Fruit fly (Drosophila melanogaster) whole organism, embryonic: ENCODE data around the gene Sbf.

ENCODE experiments used
- Adf1 ChIP-seq: fragments of 200-800 bp; sonication (Bioruptor generic); IDR thresholded peaks from 2 replicates; pipeline ENCODE4 v1.3.6; 2022; ENCODE audit warnings: missing biosample characterization, missing genetic modification characterization
- B-H1 ChIP-seq: fragments of 200-800 bp; sonication (Bioruptor generic); IDR thresholded peaks from 3 replicates; pipeline ENCODE4 v1.3.6; 2022; ENCODE audit warnings: missing biosample characterization, missing genetic modification characterization
- BEAF-32 ChIP-seq: fragments of 200-800 bp; sonication (Bioruptor generic); optimal IDR thresholded peaks from 3 replicates; lab custom pipeline; 2017; ENCODE audit warnings: missing biosample characterization, missing genetic modification characterization, mild to moderate bottlenecking, moderate library complexity, missing genetic modification reagents
- CG10321 ChIP-seq: fragments of 200-800 bp; sonication (Bioruptor generic); IDR thresholded peaks from 2 replicates; pipeline ENCODE4 v1.3.6; 2022; ENCODE audit warnings: missing biosample characterization, missing genetic modification characterization
- CG11093 ChIP-seq: fragments of 200-800 bp; sonication (Bioruptor generic); IDR thresholded peaks from 3 replicates; pipeline ENCODE4 v1.3.6; 2022; ENCODE audit warnings: missing biosample characterization, missing genetic modification characterization
- CG12071 ChIP-seq: fragments of 200-800 bp; sonication (Bioruptor generic); optimal IDR thresholded peaks from 3 replicates; lab custom pipeline; 2018; ENCODE audit warnings: missing biosample characterization, mild to moderate bottlenecking, missing genetic modification characterization
- CG12659 ChIP-seq: fragments of 200-800 bp; sonication (Bioruptor generic); optimal IDR thresholded peaks from 3 replicates; lab custom pipeline; 2017; ENCODE audit warnings: mild to moderate bottlenecking, missing biosample characterization, missing genetic modification reagents, missing genetic modification characterization
- CG14050 ChIP-seq: fragments of 200-800 bp; sonication (Bioruptor generic); IDR thresholded peaks from 3 replicates; pipeline ENCODE4 v1.3.6; 2022; ENCODE audit warnings: missing biosample characterization, missing genetic modification characterization
- CG15696 ChIP-seq: fragments of 200-800 bp; sonication (Bioruptor generic); optimal IDR thresholded peaks from 2 replicates; lab custom pipeline; 2019; ENCODE audit warnings: missing biosample characterization, mild to moderate bottlenecking, missing genetic modification characterization, moderate library complexity
- CG17802 ChIP-seq: fragments of 200-800 bp; sonication (Bioruptor generic); optimal IDR thresholded peaks from 2 replicates; lab custom pipeline; 2018; ENCODE audit warnings: missing biosample characterization, mild to moderate bottlenecking, missing genetic modification characterization, moderate library complexity
- CG18011 ChIP-seq: fragments of 200-800 bp; sonication (Bioruptor generic); optimal IDR thresholded peaks from 2 replicates; lab custom pipeline; 2017; ENCODE audit warnings: missing biosample characterization, missing genetic modification characterization, mild to moderate bottlenecking, moderate library complexity, missing genotype
- CG18599 ChIP-seq: fragments of 200-800 bp; sonication (Bioruptor generic); optimal IDR thresholded peaks from 3 replicates; lab custom pipeline; 2017; ENCODE audit warnings: missing biosample characterization, missing genetic modification characterization, mild to moderate bottlenecking, moderate library complexity, missing genetic modification reagents
- CG2199 ChIP-seq: fragments of 200-800 bp; sonication (Bioruptor generic); IDR thresholded peaks from 3 replicates; pipeline ENCODE4 v1.3.6; 2022; ENCODE audit warnings: missing biosample characterization, missing genetic modification characterization
- CG2202 ChIP-seq: fragments of 200-800 bp; sonication (Bioruptor generic); optimal IDR thresholded peaks from 2 replicates; lab custom pipeline; 2018; ENCODE audit warnings: missing biosample characterization, mild to moderate bottlenecking, missing genetic modification characterization
- CG31365 ChIP-seq: fragments of 200-800 bp; sonication (Bioruptor generic); optimal IDR thresholded peaks from 2 replicates; lab custom pipeline; 2018; ENCODE audit warnings: missing biosample characterization, mild to moderate bottlenecking, missing genetic modification characterization
- CG3838 ChIP-seq: fragments of 200-800 bp; sonication (Bioruptor generic); optimal IDR thresholded peaks from 3 replicates; lab custom pipeline; 2016; ENCODE audit warnings: missing biosample characterization, missing genetic modification characterization
- CG4820 ChIP-seq: fragments of 200-800 bp; sonication (Bioruptor generic); optimal IDR thresholded peaks from 3 replicates; lab custom pipeline; 2016; ENCODE audit warnings: missing biosample characterization, missing genetic modification characterization
- CG6654 ChIP-seq: fragments of 200-800 bp; sonication (Bioruptor generic); optimal IDR thresholded peaks from 2 replicates; lab custom pipeline; 2017; ENCODE audit warnings: missing biosample characterization, mild to moderate bottlenecking, missing genetic modification characterization
- CG6689 ChIP-seq: fragments of 200-800 bp; sonication (Bioruptor generic); IDR thresholded peaks from 2 replicates; pipeline ENCODE4 v1.3.6; 2022; ENCODE audit warnings: missing biosample characterization, missing genetic modification characterization
- CG7271 ChIP-seq: fragments of 200-800 bp; sonication (Bioruptor generic); optimal IDR thresholded peaks from 2 replicates; lab custom pipeline; 2018; ENCODE audit warnings: missing biosample characterization, mild to moderate bottlenecking, missing genetic modification characterization, moderate library complexity
- CG7928 ChIP-seq: fragments of 200-800 bp; sonication (Bioruptor generic); optimal IDR thresholded peaks from 2 replicates; lab custom pipeline; 2017; ENCODE audit warnings: missing biosample characterization, mild to moderate bottlenecking, missing genetic modification characterization
- CG9437 ChIP-seq: fragments of 200-800 bp; sonication (Bioruptor generic); optimal IDR thresholded peaks from 2 replicates; lab custom pipeline; 2018; ENCODE audit warnings: missing biosample characterization, mild to moderate bottlenecking, missing genetic modification characterization
- CoRest ChIP-seq: fragments of 200-800 bp; sonication (Bioruptor generic); optimal IDR thresholded peaks from 3 replicates; lab custom pipeline; 2018; ENCODE audit warnings: missing biosample characterization, mild to moderate bottlenecking, missing genetic modification characterization, moderate library complexity
- D ChIP-seq, 2 experiments: fragments of 200-800 bp in 1 of 2; fragments of >200 bp in 1 of 2; sonication (Bioruptor generic) in 1 of 2; optimal IDR thresholded peaks; 2 replicates in 1 of 2; 3 replicates in 1 of 2; lab custom pipeline; 2017; ENCODE audit warnings: mild to moderate bottlenecking in 1 of 2, missing biosample characterization in 1 of 2, missing genetic modification characterization in 1 of 2, missing genetic modification reagents in 1 of 2
- Dll ChIP-seq: fragments of 200-800 bp; sonication (Bioruptor generic); IDR thresholded peaks from 4 replicates; pipeline ENCODE4 v1.3.6; 2022; ENCODE audit warnings: missing biosample characterization, missing genetic modification characterization; ENCODE audit not compliant: partially characterized antibody
- Ets65A ChIP-seq: fragments of 200-800 bp; sonication (Bioruptor generic); peaks from one replicate; lab custom pipeline; 2016; ENCODE audit warnings: missing biosample characterization, missing genetic modification characterization
- Fer2 ChIP-seq: fragments of 200-800 bp; sonication (Bioruptor generic); optimal IDR thresholded peaks from 2 replicates; lab custom pipeline; 2018; ENCODE audit warnings: missing biosample characterization, mild to moderate bottlenecking, missing genetic modification characterization, moderate library complexity
- Kr ChIP-seq: fragments of 200-800 bp; sonication (Bioruptor generic); optimal IDR thresholded peaks from 2 replicates; lab custom pipeline; 2017; ENCODE audit warnings: missing biosample characterization, mild to moderate bottlenecking, missing genetic modification characterization
- Med ChIP-seq: fragments of 200-800 bp; sonication (Bioruptor generic); peaks from one replicate; lab custom pipeline; 2016; ENCODE audit warnings: missing biosample characterization, missing genetic modification characterization, mild to moderate bottlenecking, inconsistent platforms, moderate library complexity
- PHDP ChIP-seq: fragments of 200-800 bp; sonication (Bioruptor generic); optimal IDR thresholded peaks from 3 replicates; lab custom pipeline; 2018; ENCODE audit warnings: missing biosample characterization, mild to moderate bottlenecking, missing genetic modification characterization, moderate library complexity
- Stat92E ChIP-seq, 3 experiments: fragments of >200 bp in 2 of 3; fragments of 200-800 bp in 1 of 3; sonication (Bioruptor generic) in 1 of 3; optimal IDR thresholded peaks; 2 replicates each; lab custom pipeline; 2017 to 2019; ENCODE audit warnings: missing biosample characterization in 3 of 3, missing genetic modification characterization in 3 of 3, mild to moderate bottlenecking in 1 of 3, moderate library complexity in 1 of 3
- YL-1 ChIP-seq: fragments of 200-800 bp; sonication (Bioruptor generic); optimal IDR thresholded peaks from 3 replicates; lab custom pipeline; 2017; ENCODE audit warnings: missing biosample characterization, mild to moderate bottlenecking, missing genetic modification characterization
- abd-A ChIP-seq: fragments of 200-800 bp; sonication (Bioruptor generic); optimal IDR thresholded peaks from 3 replicates; lab custom pipeline; 2019; ENCODE audit warnings: missing biosample characterization, mild to moderate bottlenecking, missing genetic modification characterization, moderate library complexity
- cas ChIP-seq: fragments of 200-800 bp; sonication (Bioruptor generic); IDR thresholded peaks from 2 replicates; pipeline ENCODE4 v1.3.6; 2022; ENCODE audit warnings: missing biosample characterization, missing genetic modification characterization
- croc ChIP-seq: fragments of 200-800 bp; sonication (Bioruptor generic); conservative IDR thresholded peaks from 3 replicates; pipeline ENCODE4 v1.3.6; 2022; ENCODE audit warnings: missing biosample characterization, missing genetic modification characterization
- disco-r ChIP-seq: fragments of 200-800 bp; sonication (Bioruptor generic); optimal IDR thresholded peaks from 2 replicates; lab custom pipeline; 2016; ENCODE audit warnings: missing biosample characterization, missing genetic modification characterization
- fd96Cb ChIP-seq: fragments of 200-800 bp; sonication (Bioruptor generic); optimal IDR thresholded peaks from 2 replicates; lab custom pipeline; 2018; ENCODE audit warnings: missing biosample characterization, mild to moderate bottlenecking, missing genetic modification characterization, moderate library complexity
- ftz-f1 ChIP-seq: fragments of 200-800 bp; sonication (Bioruptor generic); optimal IDR thresholded peaks from 2 replicates; lab custom pipeline; 2016; ENCODE audit warnings: missing biosample characterization, missing genetic modification characterization
- grn ChIP-seq: fragments of 200-800 bp; sonication (Bioruptor generic); optimal IDR thresholded peaks from 3 replicates; lab custom pipeline; 2017; ENCODE audit warnings: missing biosample characterization, missing genetic modification characterization
- gsb-n ChIP-seq: fragments of 200-800 bp; sonication (Bioruptor generic); optimal IDR thresholded peaks from 3 replicates; lab custom pipeline; 2018; ENCODE audit warnings: missing biosample characterization, mild to moderate bottlenecking, missing genetic modification characterization
- her ChIP-seq: fragments of 200-800 bp; sonication (Bioruptor generic); optimal IDR thresholded peaks from 2 replicates; lab custom pipeline; 2016; ENCODE audit warnings: missing biosample characterization, missing genetic modification characterization
- klu ChIP-seq: fragments of 200-800 bp; sonication (Bioruptor generic); IDR thresholded peaks from 2 replicates; pipeline ENCODE4 v1.3.6; 2022; ENCODE audit warnings: missing biosample characterization, missing genetic modification characterization
- kni ChIP-seq: fragments of 200-800 bp; sonication (Bioruptor generic); optimal IDR thresholded peaks from 3 replicates; lab custom pipeline; 2017; ENCODE audit warnings: mild to moderate bottlenecking, missing biosample characterization, missing genetic modification reagents, missing genetic modification characterization
- lab ChIP-seq: fragments of 200-800 bp; sonication (Bioruptor generic); optimal IDR thresholded peaks from 3 replicates; lab custom pipeline; 2017; ENCODE audit warnings: missing biosample characterization, missing genetic modification characterization, mild to moderate bottlenecking, moderate library complexity, missing genetic modification reagents
- mam ChIP-seq: fragments of 200-800 bp; sonication (Bioruptor generic); optimal IDR thresholded peaks from 3 replicates; lab custom pipeline; 2016; ENCODE audit warnings: missing biosample characterization, missing genetic modification characterization
- pros ChIP-seq: fragments of 200-800 bp; sonication (Bioruptor generic); optimal IDR thresholded peaks from 3 replicates; lab custom pipeline; 2019; ENCODE audit warnings: missing biosample characterization, mild to moderate bottlenecking, missing genetic modification characterization, moderate library complexity
- toy ChIP-seq: fragments of 200-800 bp; sonication (Bioruptor generic); IDR thresholded peaks from 2 replicates; pipeline ENCODE4 v1.3.6; 2022; ENCODE audit warnings: missing biosample characterization, missing genetic modification characterization
- wek ChIP-seq: fragments of 200-800 bp; sonication (Bioruptor generic); optimal IDR thresholded peaks from 3 replicates; lab custom pipeline; 2018; ENCODE audit warnings: missing biosample characterization, mild to moderate bottlenecking, missing genetic modification characterization, moderate library complexity
- zen ChIP-seq: fragments of 200-800 bp; sonication (Bioruptor generic); optimal IDR thresholded peaks from 3 replicates; lab custom pipeline; 2018; ENCODE audit warnings: missing biosample characterization, mild to moderate bottlenecking, missing genetic modification characterization, moderate library complexity
- zfh1 ChIP-seq: fragments of 200-800 bp; sonication (Bioruptor generic); IDR thresholded peaks from 3 replicates; pipeline ENCODE4 v1.3.6; 2022; ENCODE audit warnings: missing biosample characterization, missing genetic modification characterization

Sbf gene

dm6 chr3R:11775207-11775606 lies 21.5 kb downstream of the Sbf start (continued):
- TF ChIP-seq mam, result no peak
- peak; percentile 45 for TF ChIP-seq Ets65A (GFP tag; lab: Kevin White, UChicago)
- TF ChIP-seq CG3838, result no peak
- peak; percentile 45 for TF ChIP-seq D (optimal IDR thresholded peaks at IDR 0.05; lab: Kevin White, UChicago)
- no peak for TF ChIP-seq D (GFP tag; optimal IDR thresholded peaks at IDR 0.05; lab: Kevin White, UChicago)
- no peak for TF ChIP-seq BEAF-32 (GFP tag; lab: Kevin White, UChicago)
- TF ChIP-seq CG14050 (GFP tag; lab: Robert Waterston, UW), result no peak
- no peak for TF ChIP-seq Fer2 (tag; lab: Kevin White, UChicago)
- no peak for TF ChIP-seq YL-1 (GFP tag; lab: Kevin White, UChicago)
- TF ChIP-seq cas (GFP tag; lab: Robert Waterston, UW), result no peak
- 0 out of 3 replicates have a peak, but pooled peaks have one; percentile 79 for TF ChIP-seq CG2199
- no peak for TF ChIP-seq B-H1
- TF ChIP-seq disco-r (GFP tag; lab: Kevin White, UChicago), result no peak
- no peak for TF ChIP-seq CG18011 (GFP tag; lab: Kevin White, UChicago)
- no peak for TF ChIP-seq Kr
- no peak for TF ChIP-seq CG6689
- no peak for TF ChIP-seq zfh1 (GFP tag; lab: Robert Waterston, UW)
- TF ChIP-seq CG7271 (tag; lab: Kevin White, UChicago), result no peak
- TF ChIP-seq fd96Cb (tag; lab: Kevin White, UChicago), result no peak
- TF ChIP-seq grn, result peak; percentile 76
- TF ChIP-seq CG9437 (GFP tag; lab: Kevin White, UChicago), result no peak
- TF ChIP-seq CG2202 (tag; lab: Kevin White, UChicago), result no peak
- TF ChIP-seq her (GFP tag; lab: Kevin White, UChicago), result no peak
- no peak for TF ChIP-seq gsb-n (tag; lab: Kevin White, UChicago)
- peak; percentile 4 for TF ChIP-seq CG15696 (tag; lab: Kevin White, UChicago)
- TF ChIP-seq CG18599 (GFP tag; lab: Kevin White, UChicago), result no peak
- no peak for TF ChIP-seq CG7928 (GFP tag; lab: Kevin White, UChicago)
- TF ChIP-seq CG12659 (GFP tag; lab: Kevin White, UChicago), result no peak
- no peak for TF ChIP-seq PHDP (tag; lab: Kevin White, UChicago)
- no peak for TF ChIP-seq lab
- no peak for TF ChIP-seq CG10321
- no peak for TF ChIP-seq CG4820 (GFP tag; lab: Kevin White, UChicago)
- no peak for TF ChIP-seq Dll
- TF ChIP-seq CG11093 (GFP tag; lab: Robert Waterston, UW), result no peak
- peak; percentile 53 for TF ChIP-seq zen (tag; lab: Kevin White, UChicago)
- no peak for TF ChIP-seq CG31365 (tag; lab: Kevin White, UChicago)
- TF ChIP-seq kni, result peak; percentile 85
- no peak for TF ChIP-seq abd-A (tag; lab: Kevin White, UChicago)
- no peak for TF ChIP-seq CG12071
- no peak for TF ChIP-seq CoRest (tag; lab: Kevin White, UChicago)
- no peak for TF ChIP-seq CG6654 (GFP tag; lab: Kevin White, UChicago)
- peak in 1 of 3 experiments; percentile 62 for TF ChIP-seq Stat92E (GFP tag; optimal IDR thresholded peaks at IDR 0.05; lab: Kevin White, UChicago)
- no peak for TF ChIP-seq ftz-f1 (GFP tag; lab: Kevin White, UChicago)
- no peak for TF ChIP-seq Adf1 (GFP tag; lab: Robert Waterston, UW)
- no peak for TF ChIP-seq wek (GFP tag; lab: Kevin White, UChicago)
- no peak for TF ChIP-seq toy (GFP tag; lab: Robert Waterston, UW)
- TF ChIP-seq klu, result no peak
- TF ChIP-seq pros (GFP tag; lab: Kevin White, UChicago), result peak; percentile 33
- no peak for TF ChIP-seq croc
- no peak for TF ChIP-seq CG17802
- TF ChIP-seq Med (GFP tag; lab: Kevin White, UChicago), result no peak
